Worm (Caenorhabditis elegans) whole organism, L2 larva: ENCODE results near the gene ctf-4.

Experiments used
- C34F6.9 ChIP-seq: fragments of 150-350 bp; optimal IDR thresholded peaks from 2 replicates; lab custom pipeline; 2014; ENCODE audit warnings: missing biosample characterization, missing genetic modification characterization
- F13H6.1 ChIP-seq: sonication (generic microtip); optimal IDR thresholded peaks from 2 replicates; lab custom pipeline; 2016; ENCODE audit warnings: missing genetic modification characterization, missing compliant biosample characterization
- R02D3.7 ChIP-seq: fragments of 150-350 bp; optimal IDR thresholded peaks from 2 replicates; lab custom pipeline; 2014; ENCODE audit warnings: missing biosample characterization, missing genetic modification characterization
- Y55F3AM.14 ChIP-seq: fragments of 200-800 bp; sonication (Bioruptor generic); optimal IDR thresholded peaks from 2 replicates; lab custom pipeline; 2018; ENCODE audit warnings: mild to moderate bottlenecking, missing genetic modification characterization, missing compliant biosample characterization
- ZK546.5 ChIP-seq: sonication (generic microtip); optimal IDR thresholded peaks from 2 replicates; lab custom pipeline; 2017; ENCODE audit warnings: missing biosample characterization, missing genetic modification characterization
- alr-1 ChIP-seq: fragments of 150-350 bp; optimal IDR thresholded peaks from 2 replicates; lab custom pipeline; 2014; ENCODE audit warnings: missing biosample characterization, missing genetic modification characterization
- aly-2 ChIP-seq: fragments of 150-350 bp; optimal IDR thresholded peaks from 2 replicates; lab custom pipeline; 2014; ENCODE audit warnings: missing biosample characterization, missing genetic modification characterization
- ama-1 ChIP-seq: fragments of 150-350 bp; optimal IDR thresholded peaks from 2 replicates; lab custom pipeline; 2018; ENCODE audit warnings: inconsistent platforms
- blmp-1 ChIP-seq: sonication (generic microtip); optimal IDR thresholded peaks from 2 replicates; lab custom pipeline; 2017; ENCODE audit warnings: missing genetic modification characterization, mild to moderate bottlenecking, missing compliant biosample characterization, antibody characterized with exemption, moderate library complexity; ENCODE audit not compliant: insufficient read depth
- ceh-16 ChIP-seq: fragments of 150-350 bp; optimal IDR thresholded peaks from 2 replicates; lab custom pipeline; 2014; ENCODE audit warnings: missing biosample characterization, missing genetic modification characterization
- ceh-82 ChIP-seq: fragments of 150-350 bp; optimal IDR thresholded peaks from 2 replicates; lab custom pipeline; 2014; ENCODE audit warnings: missing biosample characterization, missing genetic modification characterization
- crh-2 ChIP-seq: sonication (generic microtip); optimal IDR thresholded peaks from 2 replicates; lab custom pipeline; 2017; ENCODE audit warnings: missing biosample characterization, missing genetic modification characterization
- dmd-4 ChIP-seq: sonication (generic microtip); optimal IDR thresholded peaks from 2 replicates; lab custom pipeline; 2017; ENCODE audit warnings: missing biosample characterization, missing genetic modification characterization
- egl-27 ChIP-seq: sonication (generic microtip); optimal IDR thresholded peaks from 3 replicates; lab custom pipeline; 2017; ENCODE audit warnings: missing biosample characterization, missing genetic modification reagents, missing genetic modification characterization
- elt-1 ChIP-seq: fragments of 150-350 bp; optimal IDR thresholded peaks from 2 replicates; lab custom pipeline; 2014; ENCODE audit warnings: missing biosample characterization, missing genetic modification characterization
- elt-3 ChIP-seq: sonication (generic microtip); optimal IDR thresholded peaks from 2 replicates; lab custom pipeline; 2017; ENCODE audit warnings: missing biosample characterization, missing genetic modification characterization
- fos-1 ChIP-seq: fragments of 150-350 bp; optimal IDR thresholded peaks from 2 replicates; lab custom pipeline; 2014; ENCODE audit warnings: missing biosample characterization, missing genetic modification characterization
- gmeb-1 ChIP-seq: fragments of 150-350 bp; optimal IDR thresholded peaks from 2 replicates; lab custom pipeline; 2014; ENCODE audit warnings: missing biosample characterization, missing genetic modification characterization
- lin-11 ChIP-seq: fragments of 150-350 bp; sonication (generic microtip); optimal IDR thresholded peaks from 2 replicates; lab custom pipeline; 2014; ENCODE audit warnings: missing biosample characterization, missing genetic modification characterization, inconsistent platforms, mixed read lengths
- lin-13 ChIP-seq: fragments of 150-350 bp; optimal IDR thresholded peaks from 2 replicates; lab custom pipeline; 2014; ENCODE audit warnings: missing biosample characterization, missing genetic modification reagents, missing genetic modification characterization
- lsy-2 ChIP-seq, 2 experiments: fragments of 150-350 bp in 1 of 2; sonication (generic microtip) in 1 of 2; optimal IDR thresholded peaks; 2 replicates each; lab custom pipeline; 2014 to 2017; ENCODE audit warnings: missing biosample characterization in 2 of 2, missing genetic modification characterization in 2 of 2
- mab-5 ChIP-seq: fragments of 150-350 bp; optimal IDR thresholded peaks from 2 replicates; lab custom pipeline; 2014; ENCODE audit warnings: missing biosample characterization, missing genetic modification characterization
- mbf-1 ChIP-seq: sonication (generic microtip); optimal IDR thresholded peaks from 2 replicates; lab custom pipeline; 2017; ENCODE audit warnings: missing biosample characterization, missing genetic modification characterization
- mdl-1 ChIP-seq, 2 experiments: fragments of 150-350 bp in 1 of 2; sonication (generic microtip) in 1 of 2; optimal IDR thresholded peaks; 2 replicates each; lab custom pipeline; 2017; ENCODE audit warnings: missing biosample characterization in 2 of 2, missing genetic modification characterization in 2 of 2
- nhr-10 ChIP-seq: sonication (generic microtip); optimal IDR thresholded peaks from 2 replicates; lab custom pipeline; 2017; ENCODE audit warnings: missing biosample characterization, missing genetic modification characterization
- nhr-11 ChIP-seq: fragments of 150-350 bp; optimal IDR thresholded peaks from 2 replicates; lab custom pipeline; 2014; ENCODE audit warnings: missing biosample characterization, missing genetic modification characterization
- nhr-12 ChIP-seq: fragments of 150-350 bp; optimal IDR thresholded peaks from 2 replicates; lab custom pipeline; 2014; ENCODE audit warnings: missing biosample characterization, missing genetic modification characterization
- nhr-129 ChIP-seq: fragments of 150-350 bp; optimal IDR thresholded peaks from 2 replicates; lab custom pipeline; 2014; ENCODE audit warnings: missing biosample characterization, missing genetic modification characterization
- nhr-21 ChIP-seq: fragments of 150-350 bp; optimal IDR thresholded peaks from 2 replicates; lab custom pipeline; 2014; ENCODE audit warnings: missing biosample characterization, missing genetic modification characterization
- nhr-23 ChIP-seq: fragments of 150-350 bp; optimal IDR thresholded peaks from 2 replicates; lab custom pipeline; 2014; ENCODE audit warnings: missing biosample characterization, missing genetic modification reagents, missing genetic modification characterization
- nhr-237 ChIP-seq: fragments of 150-350 bp; optimal IDR thresholded peaks from 2 replicates; lab custom pipeline; 2014; ENCODE audit warnings: missing biosample characterization, missing genetic modification characterization
- nhr-25 ChIP-seq: fragments of 150-350 bp; sonication (generic microtip); optimal IDR thresholded peaks from 3 replicates; lab custom pipeline; 2014; ENCODE audit warnings: missing biosample characterization, missing genetic modification characterization
- nhr-6 ChIP-seq: fragments of 150-350 bp; optimal IDR thresholded peaks from 2 replicates; lab custom pipeline; 2014; ENCODE audit warnings: missing biosample characterization, missing genetic modification characterization
- nhr-77 ChIP-seq: fragments of 150-350 bp; optimal IDR thresholded peaks from 2 replicates; lab custom pipeline; 2014; ENCODE audit warnings: missing biosample characterization, missing genetic modification characterization
- sem-4 ChIP-seq: fragments of 150-350 bp; optimal IDR thresholded peaks from 2 replicates; lab custom pipeline; 2014; ENCODE audit warnings: missing biosample characterization, missing genetic modification reagents, missing genetic modification characterization
- skn-1 ChIP-seq: sonication (generic microtip); optimal IDR thresholded peaks from 2 replicates; lab custom pipeline; 2017; ENCODE audit warnings: missing biosample characterization, missing genetic modification characterization
- sma-3 ChIP-seq: sonication (generic microtip); optimal IDR thresholded peaks from 2 replicates; lab custom pipeline; 2016; ENCODE audit warnings: missing genetic modification reagents, missing genetic modification characterization, missing compliant biosample characterization
- sma-9 ChIP-seq, 2 experiments: fragments of 150-350 bp in 1 of 2; sonication (generic microtip) in 1 of 2; optimal IDR thresholded peaks; 2 replicates each; lab custom pipeline; 2014 to 2016; ENCODE audit warnings: missing genetic modification characterization in 2 of 2, mild to moderate bottlenecking in 1 of 2, missing biosample characterization in 1 of 2, missing compliant biosample characterization in 1 of 2, missing genetic modification reagents in 1 of 2, moderate library complexity in 1 of 2
- snpc-4 ChIP-seq: fragments of 150-350 bp; optimal IDR thresholded peaks from 2 replicates; lab custom pipeline; 2014; ENCODE audit warnings: missing biosample characterization, missing genetic modification characterization
- unc-39 ChIP-seq: fragments of 150-350 bp; optimal IDR thresholded peaks from 2 replicates; lab custom pipeline; 2014; ENCODE audit warnings: missing biosample characterization, missing genetic modification characterization
- unc-55 ChIP-seq: fragments of 150-350 bp; sonication (generic microtip); optimal IDR thresholded peaks from 3 replicates; lab custom pipeline; 2014; ENCODE audit warnings: missing biosample characterization, missing genetic modification reagents, missing genetic modification characterization
- unc-62 ChIP-seq: fragments of 150-350 bp; optimal IDR thresholded peaks from 2 replicates; lab custom pipeline; 2014; ENCODE audit warnings: missing biosample characterization, missing genetic modification reagents, missing genetic modification characterization
- zag-1 ChIP-seq: fragments of 150-350 bp; optimal IDR thresholded peaks from 2 replicates; lab custom pipeline; 2014; ENCODE audit warnings: missing biosample characterization, missing genetic modification characterization
- ztf-11 ChIP-seq: sonication (generic microtip); optimal IDR thresholded peaks from 2 replicates; lab custom pipeline; 2017; ENCODE audit warnings: missing biosample characterization, missing genetic modification characterization
- ztf-4 ChIP-seq: fragments of 150-350 bp; optimal IDR thresholded peaks from 2 replicates; lab custom pipeline; 2014; ENCODE audit warnings: missing biosample characterization, missing genetic modification characterization

ctf-4 gene

DNA sequence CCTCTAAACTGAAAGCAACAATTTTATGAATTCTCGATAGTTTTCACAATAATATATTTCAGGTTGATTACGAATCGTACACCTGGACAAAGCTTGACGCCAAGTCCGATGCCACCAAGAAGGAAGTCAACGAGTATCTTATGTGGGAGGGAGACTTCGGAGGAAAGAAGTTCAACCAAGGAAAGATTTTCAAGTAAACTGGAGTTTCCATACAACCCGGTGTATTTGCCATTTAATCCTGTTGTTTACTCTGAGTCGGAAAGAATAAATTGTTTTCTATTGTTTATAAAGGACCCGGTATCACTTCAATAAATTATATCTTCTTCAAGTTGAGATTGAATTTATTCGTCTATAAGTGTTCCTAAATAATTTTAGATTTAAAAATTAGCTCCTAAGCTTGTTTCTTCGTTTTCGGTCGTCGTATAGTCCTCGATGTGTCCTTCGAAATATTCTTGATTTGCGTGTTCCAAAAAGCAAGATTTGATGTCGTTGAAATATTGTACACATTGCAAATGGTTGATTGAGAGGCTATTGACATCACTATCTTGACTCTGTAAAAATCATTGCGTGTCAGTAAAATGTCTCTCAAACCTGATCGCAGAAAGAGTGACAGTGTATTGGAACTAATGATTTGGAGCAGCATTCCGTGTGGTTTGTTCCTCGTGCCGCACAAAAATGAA is 2.4 kb upstream of the ctf-4 start:
- no peak for TF ChIP-seq ama-1 (lab: Kevin White, UChicago)
- no peak for TF ChIP-seq nhr-12 (tag; lab: Kevin White, UChicago)
- TF ChIP-seq ZK546.5 (tag; lab: Kevin White, UChicago), result no peak
- no peak for TF ChIP-seq nhr-237
- TF ChIP-seq snpc-4 (tag; lab: Kevin White, UChicago), result no peak
- no peak for TF ChIP-seq skn-1 (tag; lab: Kevin White, UChicago)
- no peak for TF ChIP-seq mbf-1 (tag; lab: Kevin White, UChicago)
- no peak for TF ChIP-seq ceh-16
- TF ChIP-seq lin-13 (GFP tag; lab: Kevin White, UChicago), result no peak
- TF ChIP-seq unc-55 (GFP tag; lab: Kevin White, UChicago), result no peak
- no peak for TF ChIP-seq nhr-21 (tag; lab: Kevin White, UChicago)
- TF ChIP-seq nhr-10 (tag; lab: Kevin White, UChicago), result no peak
- TF ChIP-seq sma-9 (GFP tag; optimal IDR thresholded peaks at IDR 0.05; lab: Kevin White, UChicago), result no peak
- TF ChIP-seq sma-9 (tag; optimal IDR thresholded peaks at IDR 0.05; lab: Kevin White, UChicago), result no peak
- no peak for TF ChIP-seq alr-1 (tag; lab: Kevin White, UChicago)
- no peak for TF ChIP-seq ztf-11 (tag; lab: Kevin White, UChicago)
- no peak for TF ChIP-seq nhr-129 (tag; lab: Kevin White, UChicago)
- TF ChIP-seq egl-27 (tag; lab: Kevin White, UChicago), result no peak
- TF ChIP-seq blmp-1, result no peak
- no peak for TF ChIP-seq nhr-77

DNA sequence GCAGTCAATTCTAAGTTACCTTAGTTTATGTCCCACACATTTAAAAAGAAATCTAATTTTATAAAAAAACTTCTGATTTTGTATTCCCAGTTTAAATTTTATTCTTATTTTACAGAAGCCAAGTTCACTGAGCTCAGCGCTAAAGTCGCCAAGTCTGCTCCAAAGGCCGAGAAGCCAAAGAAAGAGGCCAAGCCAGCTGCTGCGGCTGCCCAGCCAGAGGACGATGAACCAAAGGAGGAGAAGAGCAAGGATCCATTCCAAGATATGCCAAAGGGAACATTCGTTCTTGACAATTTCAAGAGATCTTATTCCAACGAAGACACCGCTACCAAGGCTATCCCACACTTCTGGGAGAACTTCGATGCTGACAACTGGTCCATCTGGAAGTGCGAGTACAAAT is 1.5 kb upstream of the ctf-4 start:
- no peak for TF ChIP-seq egl-27 (tag; lab: Kevin White, UChicago)
- no peak for TF ChIP-seq sma-3
- no peak for TF ChIP-seq blmp-1
- TF ChIP-seq ztf-11 (tag; lab: Kevin White, UChicago), result no peak
- TF ChIP-seq mdl-1 (tag; optimal IDR thresholded peaks at IDR 0.05; lab: Kevin White, UChicago), result no peak
- no peak for TF ChIP-seq dmd-4 (tag; lab: Kevin White, UChicago)
- no peak for TF ChIP-seq crh-2 (tag; lab: Kevin White, UChicago)
- TF ChIP-seq nhr-23 (tag; lab: Kevin White, UChicago), result no peak
- TF ChIP-seq nhr-6 (tag; lab: Kevin White, UChicago), result no peak
- TF ChIP-seq Y55F3AM.14 (GFP tag; lab: Kevin White, UChicago), result no peak
- TF ChIP-seq aly-2 (tag; lab: Kevin White, UChicago), result no peak
- TF ChIP-seq nhr-25 (tag; lab: Kevin White, UChicago), result no peak
- TF ChIP-seq ztf-4 (tag; lab: Kevin White, UChicago), result no peak
- no peak for TF ChIP-seq elt-1 (tag; lab: Kevin White, UChicago)
- TF ChIP-seq, all 48 proteins: peak for 0

DNA sequence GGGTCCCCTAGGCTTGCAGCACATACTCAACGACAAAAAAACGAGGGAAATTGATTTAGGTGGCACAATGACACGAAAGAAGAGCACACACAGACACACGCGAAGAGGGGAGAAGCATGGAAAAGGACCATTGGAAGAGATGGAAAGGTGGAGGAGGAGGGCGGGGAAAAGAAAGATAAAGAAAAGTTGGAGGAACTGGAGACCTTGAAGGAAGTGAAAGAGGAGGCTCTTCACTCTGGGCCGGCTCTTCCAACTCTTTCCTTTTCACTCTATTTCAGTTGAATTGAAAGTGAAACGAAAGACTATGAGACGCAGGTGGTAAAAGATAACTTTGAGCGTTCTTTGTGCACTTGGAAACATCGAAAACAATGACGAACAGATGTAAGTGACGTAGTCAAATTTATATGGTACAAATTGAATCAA is 3.9 kb downstream of the ctf-4 start:
- no peak for TF ChIP-seq skn-1 (tag; lab: Kevin White, UChicago)
- peak in 1 of 2 experiments; percentile 80 for TF ChIP-seq lsy-2 (tag; optimal IDR thresholded peaks at IDR 0.05; lab: Kevin White, UChicago)
- TF ChIP-seq F13H6.1 (tag; lab: Kevin White, UChicago), result peak; percentile 90
- TF ChIP-seq gmeb-1 (tag; lab: Kevin White, UChicago), result no peak
- TF ChIP-seq sem-4 (tag; lab: Kevin White, UChicago), result peak; percentile 74
- TF ChIP-seq dmd-4 (tag; lab: Kevin White, UChicago), result no peak
- TF ChIP-seq fos-1 (tag; lab: Kevin White, UChicago), result peak; percentile 32
- no peak for TF ChIP-seq unc-39 (tag; lab: Kevin White, UChicago)
- TF ChIP-seq zag-1 (tag; lab: Kevin White, UChicago), result peak; percentile 6
- TF ChIP-seq unc-62, result no peak
- no peak for TF ChIP-seq nhr-12 (tag; lab: Kevin White, UChicago)
- TF ChIP-seq ceh-16, result no peak
- TF ChIP-seq egl-27 (tag; lab: Kevin White, UChicago), result peak; percentile 31
- TF ChIP-seq elt-3 (tag; lab: Kevin White, UChicago), result no peak
- TF ChIP-seq C34F6.9 (tag; lab: Kevin White, UChicago), result peak; percentile 84
- TF ChIP-seq mab-5 (tag; lab: Kevin White, UChicago), result peak; percentile 50
- TF ChIP-seq ama-1 (lab: Kevin White, UChicago), result no peak
- TF ChIP-seq nhr-10 (tag; lab: Kevin White, UChicago), result no peak
- TF ChIP-seq R02D3.7, result no peak
- TF ChIP-seq nhr-11 (tag; lab: Kevin White, UChicago), result no peak
- no peak for TF ChIP-seq nhr-77
- TF ChIP-seq nhr-237, result no peak
- TF ChIP-seq aly-2 (tag; lab: Kevin White, UChicago), result no peak
- no peak for TF ChIP-seq sma-3
- peak; percentile 85 for TF ChIP-seq unc-55 (GFP tag; lab: Kevin White, UChicago)
- peak in 1 of 2 experiments; percentile 55 for TF ChIP-seq mdl-1 (tag; optimal IDR thresholded peaks at IDR 0.05; lab: Kevin White, UChicago)
- peak; percentile 74 for TF ChIP-seq blmp-1
- TF ChIP-seq nhr-129 (tag; lab: Kevin White, UChicago), result peak; percentile 85
- TF ChIP-seq lin-11 (tag; lab: Kevin White, UChicago), result no peak
- TF ChIP-seq sma-9 (GFP tag; optimal IDR thresholded peaks at IDR 0.05; lab: Kevin White, UChicago), result peak; percentile 88
- no peak for TF ChIP-seq sma-9 (tag; optimal IDR thresholded peaks at IDR 0.05; lab: Kevin White, UChicago)
- TF ChIP-seq alr-1 (tag; lab: Kevin White, UChicago), result no peak
- TF ChIP-seq elt-1 (tag; lab: Kevin White, UChicago), result no peak
- TF ChIP-seq nhr-25 (tag; lab: Kevin White, UChicago), result no peak
- no peak for TF ChIP-seq ceh-82
- peak; percentile 11 for TF ChIP-seq snpc-4 (tag; lab: Kevin White, UChicago)
- peak; percentile 75 for TF ChIP-seq Y55F3AM.14 (GFP tag; lab: Kevin White, UChicago)
- no peak for TF ChIP-seq nhr-21 (tag; lab: Kevin White, UChicago)
- no peak for TF ChIP-seq ztf-11 (tag; lab: Kevin White, UChicago)
